Worm (Caenorhabditis elegans) whole organism, L2 larva: ENCODE measurements around the gene acy-3.
A peak's percentile ranks its signal among the peaks of the same experiment; 100 is the strongest.

ENCODE experiments used
- C34F6.9 ChIP-seq: fragments of 150-350 bp; optimal IDR thresholded peaks from 2 replicates; lab custom pipeline; 2014; ENCODE audit warnings: missing biosample characterization, missing genetic modification characterization
- F13H6.1 ChIP-seq: sonication (generic microtip); optimal IDR thresholded peaks from 2 replicates; lab custom pipeline; 2016; ENCODE audit warnings: missing genetic modification characterization, missing compliant biosample characterization
- R02D3.7 ChIP-seq: fragments of 150-350 bp; optimal IDR thresholded peaks from 2 replicates; lab custom pipeline; 2014; ENCODE audit warnings: missing biosample characterization, missing genetic modification characterization
- Y55F3AM.14 ChIP-seq: fragments of 200-800 bp; sonication (Bioruptor generic); optimal IDR thresholded peaks from 2 replicates; lab custom pipeline; 2018; ENCODE audit warnings: mild to moderate bottlenecking, missing genetic modification characterization, missing compliant biosample characterization
- ZK546.5 ChIP-seq: sonication (generic microtip); optimal IDR thresholded peaks from 2 replicates; lab custom pipeline; 2017; ENCODE audit warnings: missing biosample characterization, missing genetic modification characterization
- alr-1 ChIP-seq: fragments of 150-350 bp; optimal IDR thresholded peaks from 2 replicates; lab custom pipeline; 2014; ENCODE audit warnings: missing biosample characterization, missing genetic modification characterization
- aly-2 ChIP-seq: fragments of 150-350 bp; optimal IDR thresholded peaks from 2 replicates; lab custom pipeline; 2014; ENCODE audit warnings: missing biosample characterization, missing genetic modification characterization
- ama-1 ChIP-seq: fragments of 150-350 bp; optimal IDR thresholded peaks from 2 replicates; lab custom pipeline; 2018; ENCODE audit warnings: inconsistent platforms
- blmp-1 ChIP-seq: sonication (generic microtip); optimal IDR thresholded peaks from 2 replicates; lab custom pipeline; 2017; ENCODE audit warnings: missing genetic modification characterization, mild to moderate bottlenecking, missing compliant biosample characterization, antibody characterized with exemption, moderate library complexity; ENCODE audit not compliant: insufficient read depth
- ceh-82 ChIP-seq: fragments of 150-350 bp; optimal IDR thresholded peaks from 2 replicates; lab custom pipeline; 2014; ENCODE audit warnings: missing biosample characterization, missing genetic modification characterization
- crh-2 ChIP-seq: sonication (generic microtip); optimal IDR thresholded peaks from 2 replicates; lab custom pipeline; 2017; ENCODE audit warnings: missing biosample characterization, missing genetic modification characterization
- dmd-4 ChIP-seq: sonication (generic microtip); optimal IDR thresholded peaks from 2 replicates; lab custom pipeline; 2017; ENCODE audit warnings: missing biosample characterization, missing genetic modification characterization
- egl-27 ChIP-seq: sonication (generic microtip); optimal IDR thresholded peaks from 3 replicates; lab custom pipeline; 2017; ENCODE audit warnings: missing biosample characterization, missing genetic modification reagents, missing genetic modification characterization
- elt-1 ChIP-seq: fragments of 150-350 bp; optimal IDR thresholded peaks from 2 replicates; lab custom pipeline; 2014; ENCODE audit warnings: missing biosample characterization, missing genetic modification characterization
- elt-3 ChIP-seq: sonication (generic microtip); optimal IDR thresholded peaks from 2 replicates; lab custom pipeline; 2017; ENCODE audit warnings: missing biosample characterization, missing genetic modification characterization
- fos-1 ChIP-seq: fragments of 150-350 bp; optimal IDR thresholded peaks from 2 replicates; lab custom pipeline; 2014; ENCODE audit warnings: missing biosample characterization, missing genetic modification characterization
- gmeb-1 ChIP-seq: fragments of 150-350 bp; optimal IDR thresholded peaks from 2 replicates; lab custom pipeline; 2014; ENCODE audit warnings: missing biosample characterization, missing genetic modification characterization
- lin-11 ChIP-seq: fragments of 150-350 bp; sonication (generic microtip); optimal IDR thresholded peaks from 2 replicates; lab custom pipeline; 2014; ENCODE audit warnings: missing biosample characterization, missing genetic modification characterization, inconsistent platforms, mixed read lengths
- lin-13 ChIP-seq: fragments of 150-350 bp; optimal IDR thresholded peaks from 2 replicates; lab custom pipeline; 2014; ENCODE audit warnings: missing biosample characterization, missing genetic modification reagents, missing genetic modification characterization
- lin-39 ChIP-seq: fragments of 150-350 bp; optimal IDR thresholded peaks from 2 replicates; lab custom pipeline; 2014; ENCODE audit warnings: missing biosample characterization, missing genetic modification reagents, missing genetic modification characterization
- lsy-2 ChIP-seq, 2 experiments: fragments of 150-350 bp in 1 of 2; sonication (generic microtip) in 1 of 2; optimal IDR thresholded peaks; 2 replicates each; lab custom pipeline; 2014 to 2017; ENCODE audit warnings: missing biosample characterization in 2 of 2, missing genetic modification characterization in 2 of 2
- mab-5 ChIP-seq: fragments of 150-350 bp; optimal IDR thresholded peaks from 2 replicates; lab custom pipeline; 2014; ENCODE audit warnings: missing biosample characterization, missing genetic modification characterization
- mbf-1 ChIP-seq: sonication (generic microtip); optimal IDR thresholded peaks from 2 replicates; lab custom pipeline; 2017; ENCODE audit warnings: missing biosample characterization, missing genetic modification characterization
- mdl-1 ChIP-seq, 2 experiments: fragments of 150-350 bp in 1 of 2; sonication (generic microtip) in 1 of 2; optimal IDR thresholded peaks; 2 replicates each; lab custom pipeline; 2017; ENCODE audit warnings: missing biosample characterization in 2 of 2, missing genetic modification characterization in 2 of 2
- nhr-10 ChIP-seq: sonication (generic microtip); optimal IDR thresholded peaks from 2 replicates; lab custom pipeline; 2017; ENCODE audit warnings: missing biosample characterization, missing genetic modification characterization
- nhr-11 ChIP-seq: fragments of 150-350 bp; optimal IDR thresholded peaks from 2 replicates; lab custom pipeline; 2014; ENCODE audit warnings: missing biosample characterization, missing genetic modification characterization
- nhr-12 ChIP-seq: fragments of 150-350 bp; optimal IDR thresholded peaks from 2 replicates; lab custom pipeline; 2014; ENCODE audit warnings: missing biosample characterization, missing genetic modification characterization
- nhr-129 ChIP-seq: fragments of 150-350 bp; optimal IDR thresholded peaks from 2 replicates; lab custom pipeline; 2014; ENCODE audit warnings: missing biosample characterization, missing genetic modification characterization
- nhr-21 ChIP-seq: fragments of 150-350 bp; optimal IDR thresholded peaks from 2 replicates; lab custom pipeline; 2014; ENCODE audit warnings: missing biosample characterization, missing genetic modification characterization
- nhr-23 ChIP-seq: fragments of 150-350 bp; optimal IDR thresholded peaks from 2 replicates; lab custom pipeline; 2014; ENCODE audit warnings: missing biosample characterization, missing genetic modification reagents, missing genetic modification characterization
- nhr-237 ChIP-seq: fragments of 150-350 bp; optimal IDR thresholded peaks from 2 replicates; lab custom pipeline; 2014; ENCODE audit warnings: missing biosample characterization, missing genetic modification characterization
- nhr-25 ChIP-seq: fragments of 150-350 bp; sonication (generic microtip); optimal IDR thresholded peaks from 3 replicates; lab custom pipeline; 2014; ENCODE audit warnings: missing biosample characterization, missing genetic modification characterization
- nhr-6 ChIP-seq: fragments of 150-350 bp; optimal IDR thresholded peaks from 2 replicates; lab custom pipeline; 2014; ENCODE audit warnings: missing biosample characterization, missing genetic modification characterization
- nhr-77 ChIP-seq: fragments of 150-350 bp; optimal IDR thresholded peaks from 2 replicates; lab custom pipeline; 2014; ENCODE audit warnings: missing biosample characterization, missing genetic modification characterization
- peb-1 ChIP-seq: fragments of 150-350 bp; optimal IDR thresholded peaks from 2 replicates; lab custom pipeline; 2014; ENCODE audit warnings: missing biosample characterization, missing genetic modification characterization
- sem-4 ChIP-seq: fragments of 150-350 bp; optimal IDR thresholded peaks from 2 replicates; lab custom pipeline; 2014; ENCODE audit warnings: missing biosample characterization, missing genetic modification reagents, missing genetic modification characterization
- skn-1 ChIP-seq: sonication (generic microtip); optimal IDR thresholded peaks from 2 replicates; lab custom pipeline; 2017; ENCODE audit warnings: missing biosample characterization, missing genetic modification characterization
- sma-3 ChIP-seq: sonication (generic microtip); optimal IDR thresholded peaks from 2 replicates; lab custom pipeline; 2016; ENCODE audit warnings: missing genetic modification reagents, missing genetic modification characterization, missing compliant biosample characterization
- sma-9 ChIP-seq, 2 experiments: fragments of 150-350 bp in 1 of 2; sonication (generic microtip) in 1 of 2; optimal IDR thresholded peaks; 2 replicates each; lab custom pipeline; 2014 to 2016; ENCODE audit warnings: missing genetic modification characterization in 2 of 2, mild to moderate bottlenecking in 1 of 2, missing biosample characterization in 1 of 2, missing compliant biosample characterization in 1 of 2, missing genetic modification reagents in 1 of 2, moderate library complexity in 1 of 2
- snpc-4 ChIP-seq: fragments of 150-350 bp; optimal IDR thresholded peaks from 2 replicates; lab custom pipeline; 2014; ENCODE audit warnings: missing biosample characterization, missing genetic modification characterization
- unc-39 ChIP-seq: fragments of 150-350 bp; optimal IDR thresholded peaks from 2 replicates; lab custom pipeline; 2014; ENCODE audit warnings: missing biosample characterization, missing genetic modification characterization
- unc-55 ChIP-seq: fragments of 150-350 bp; sonication (generic microtip); optimal IDR thresholded peaks from 3 replicates; lab custom pipeline; 2014; ENCODE audit warnings: missing biosample characterization, missing genetic modification reagents, missing genetic modification characterization
- zag-1 ChIP-seq: fragments of 150-350 bp; optimal IDR thresholded peaks from 2 replicates; lab custom pipeline; 2014; ENCODE audit warnings: missing biosample characterization, missing genetic modification characterization
- ztf-1 ChIP-seq: fragments of 200-800 bp; sonication (Bioruptor generic); conservative IDR thresholded peaks from 2 replicates; pipeline ENCODE4 v1.3.6; 2022; ENCODE audit warnings: missing genetic modification characterization, missing compliant biosample characterization
- ztf-11 ChIP-seq: sonication (generic microtip); optimal IDR thresholded peaks from 2 replicates; lab custom pipeline; 2017; ENCODE audit warnings: missing biosample characterization, missing genetic modification characterization
- ztf-4 ChIP-seq: fragments of 150-350 bp; optimal IDR thresholded peaks from 2 replicates; lab custom pipeline; 2014; ENCODE audit warnings: missing biosample characterization, missing genetic modification characterization

The acy-3 gene

DNA sequence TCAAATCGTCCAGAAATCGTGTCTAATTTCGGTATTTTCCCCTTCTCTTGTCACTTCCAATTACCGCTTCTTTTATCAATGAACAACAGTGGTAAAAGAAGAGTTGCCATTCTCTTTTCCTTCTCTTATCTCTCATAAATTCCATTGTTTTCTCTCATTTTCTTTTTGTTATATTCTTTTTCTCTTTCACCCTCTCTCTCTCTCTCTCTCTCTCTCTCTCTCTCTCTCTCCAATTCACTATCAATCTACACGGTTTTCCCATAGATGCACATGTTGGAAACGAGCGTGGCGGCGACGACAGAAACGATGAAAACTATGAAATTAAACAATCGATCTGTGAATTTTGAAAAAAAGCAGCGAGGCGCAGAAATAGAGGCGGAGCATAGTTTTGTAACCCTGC lies 12.9 kb upstream of the acy-3 start:
- TF ChIP-seq peb-1 (tag; lab: Kevin White, UChicago) = no peak
- peak; percentile 12 for TF ChIP-seq C34F6.9 (tag; lab: Kevin White, UChicago)
- TF ChIP-seq nhr-77 (tag; lab: Kevin White, UChicago) = no peak
- TF ChIP-seq lsy-2 (tag; optimal IDR thresholded peaks at IDR 0.05; lab: Kevin White, UChicago) = peak in 1 of 2 experiments; percentile 39
- no peak for TF ChIP-seq nhr-21 (tag; lab: Kevin White, UChicago)
- TF ChIP-seq sem-4 = no peak
- peak; percentile 36 for TF ChIP-seq nhr-129 (tag; lab: Kevin White, UChicago)
- TF ChIP-seq lin-11 (tag; lab: Kevin White, UChicago) = no peak
- TF ChIP-seq gmeb-1 (tag; lab: Kevin White, UChicago) = peak; percentile 32
- TF ChIP-seq sma-3 (GFP tag; lab: Kevin White, UChicago) = peak; percentile 39
- TF ChIP-seq elt-1 (tag; lab: Kevin White, UChicago) = no peak
- TF ChIP-seq R02D3.7 = no peak
- TF ChIP-seq sma-9 (GFP tag; optimal IDR thresholded peaks at IDR 0.05; lab: Kevin White, UChicago) = peak; percentile 53
- no peak for TF ChIP-seq sma-9 (tag; optimal IDR thresholded peaks at IDR 0.05; lab: Kevin White, UChicago)
- TF ChIP-seq F13H6.1 (tag; lab: Kevin White, UChicago) = peak; percentile 17
- TF ChIP-seq blmp-1 (tag; lab: Kevin White, UChicago) = peak; percentile 39
- TF ChIP-seq fos-1 (tag; lab: Kevin White, UChicago) = peak; percentile 18
- peak; percentile 66 for TF ChIP-seq crh-2 (tag; lab: Kevin White, UChicago)
- TF ChIP-seq egl-27 (tag; lab: Kevin White, UChicago) = peak; percentile 39
- TF ChIP-seq nhr-12 (tag; lab: Kevin White, UChicago) = no peak
- no peak for TF ChIP-seq nhr-237 (tag; lab: Kevin White, UChicago)
- TF ChIP-seq nhr-25 (tag; lab: Kevin White, UChicago) = peak; percentile 31
- no peak for TF ChIP-seq ztf-11
- TF ChIP-seq ztf-4 (tag; lab: Kevin White, UChicago) = no peak
- no peak for TF ChIP-seq unc-39 (tag; lab: Kevin White, UChicago)
- TF ChIP-seq nhr-11 (tag; lab: Kevin White, UChicago) = no peak

DNA sequence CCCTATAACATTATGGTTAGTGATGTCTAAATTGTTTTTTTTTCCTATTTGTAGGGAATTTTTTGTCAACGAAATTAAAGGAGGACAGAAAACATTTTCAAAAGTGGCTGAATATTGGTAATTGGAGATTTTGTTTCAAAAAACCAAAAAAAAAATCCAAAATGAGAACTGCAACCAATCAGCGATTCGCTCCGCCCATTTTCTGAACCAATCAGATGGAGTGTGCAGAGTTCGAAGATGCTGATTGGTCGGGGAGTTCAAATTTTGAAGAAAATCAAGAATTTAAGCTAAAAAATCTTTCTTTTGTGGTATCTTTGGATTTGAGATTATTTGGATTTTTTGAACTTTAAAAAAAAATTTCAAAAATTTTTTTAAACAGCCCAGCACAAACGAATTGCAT lies 12.1 kb upstream of the acy-3 start:
- TF ChIP-seq nhr-12 (tag; lab: Kevin White, UChicago) (no peak), lin-13 (GFP tag; lab: Kevin White, UChicago) (peak; percentile 23)

DNA sequence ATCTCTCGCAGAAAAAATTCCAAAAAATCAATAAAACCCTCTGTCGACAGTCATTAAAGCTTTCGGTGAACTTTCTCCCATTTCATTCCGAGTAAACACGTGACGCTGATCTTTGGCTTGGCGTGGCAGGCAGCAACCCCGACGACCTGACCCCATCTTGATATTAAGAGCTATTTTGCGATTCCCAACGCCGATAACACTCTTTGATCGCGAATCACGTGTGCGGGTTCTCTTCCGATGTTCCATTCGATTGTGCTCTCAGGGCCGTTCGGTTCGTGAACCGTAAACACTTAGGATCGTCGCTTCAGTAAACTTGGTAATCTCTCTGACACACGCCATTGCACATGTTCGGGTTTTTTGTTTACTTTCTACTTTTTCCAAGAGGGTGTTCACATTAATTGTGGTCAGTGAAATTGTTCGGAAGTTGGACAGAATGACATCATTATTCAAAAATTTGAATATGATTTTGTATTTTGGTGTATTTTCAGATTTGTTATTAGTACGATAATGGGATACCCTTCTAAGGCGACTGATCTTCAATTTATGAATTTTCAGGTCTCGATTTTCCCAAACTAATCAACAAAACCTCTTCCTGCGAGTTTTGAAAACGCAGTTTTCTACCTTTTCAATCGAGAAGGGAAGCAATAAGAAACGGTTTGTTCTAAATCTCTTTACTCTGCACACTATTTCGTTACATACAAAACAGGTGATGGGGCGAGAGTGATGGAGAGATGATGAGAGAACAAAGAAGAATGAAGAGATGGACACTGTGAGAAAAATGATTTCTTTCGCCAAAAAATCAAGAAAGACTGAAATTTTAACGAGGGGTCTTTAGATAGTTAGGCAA lies 11.1 kb upstream of the acy-3 start:
- no peak for TF ChIP-seq skn-1 (tag; lab: Kevin White, UChicago)
- no peak for TF ChIP-seq snpc-4 (tag; lab: Kevin White, UChicago)
- TF ChIP-seq peb-1 (tag; lab: Kevin White, UChicago) = no peak
- TF ChIP-seq ama-1 (lab: Kevin White, UChicago) = no peak
- peak; percentile 83 for TF ChIP-seq nhr-23 (tag; lab: Kevin White, UChicago)
- no peak for TF ChIP-seq mab-5
- no peak for TF ChIP-seq nhr-6 (tag; lab: Kevin White, UChicago)
- no peak for TF ChIP-seq alr-1
- peak; percentile 88 for TF ChIP-seq nhr-25 (tag; lab: Kevin White, UChicago)
- no peak for TF ChIP-seq lin-39 (tag; lab: Kevin White, UChicago)
- TF ChIP-seq F13H6.1 (tag; lab: Kevin White, UChicago) = peak; percentile 50
- TF ChIP-seq aly-2 = no peak
- TF ChIP-seq elt-3 (tag; lab: Kevin White, UChicago) = no peak
- TF ChIP-seq dmd-4 = no peak
- TF ChIP-seq egl-27 (tag; lab: Kevin White, UChicago) = peak; percentile 27
- TF ChIP-seq lin-11 (tag; lab: Kevin White, UChicago) = no peak
- TF ChIP-seq ztf-4 (tag; lab: Kevin White, UChicago) = no peak
- peak; percentile 35 for TF ChIP-seq nhr-129 (tag; lab: Kevin White, UChicago)
- TF ChIP-seq mbf-1 = no peak
- TF ChIP-seq zag-1 (tag; lab: Kevin White, UChicago) = no peak
- TF ChIP-seq ztf-1 (GFP tag; lab: Robert Waterston, UW) = no peak
- TF ChIP-seq ceh-82 (tag; lab: Kevin White, UChicago) = no peak
- peak; percentile 18 to 48 for TF ChIP-seq mdl-1 (tag; optimal IDR thresholded peaks at IDR 0.05; lab: Kevin White, UChicago)
- TF ChIP-seq nhr-11 (tag; lab: Kevin White, UChicago) = no peak
- TF ChIP-seq nhr-12 (tag; lab: Kevin White, UChicago) = no peak
- TF ChIP-seq sem-4 = peak; percentile 86
- TF ChIP-seq unc-55 (GFP tag; lab: Kevin White, UChicago) = no peak
- TF ChIP-seq Y55F3AM.14 (GFP tag; lab: Kevin White, UChicago) = no peak
- no peak for TF ChIP-seq nhr-77 (tag; lab: Kevin White, UChicago)
- TF ChIP-seq ZK546.5 (tag; lab: Kevin White, UChicago) = no peak
- no peak for TF ChIP-seq R02D3.7
- no peak for TF ChIP-seq nhr-10 (tag; lab: Kevin White, UChicago)
- TF ChIP-seq sma-3 (GFP tag; lab: Kevin White, UChicago) = peak; percentile 45
- peak; percentile 47 for TF ChIP-seq crh-2 (tag; lab: Kevin White, UChicago)
- peak; percentile 22 for TF ChIP-seq nhr-21 (tag; lab: Kevin White, UChicago)
- TF ChIP-seq sma-9 (GFP tag; optimal IDR thresholded peaks at IDR 0.05; lab: Kevin White, UChicago) = peak; percentile 91
- TF ChIP-seq sma-9 (tag; optimal IDR thresholded peaks at IDR 0.05; lab: Kevin White, UChicago) = no peak
